Worm (Caenorhabditis elegans) whole organism, late embryonic: Measurements from ENCODE around the gene sru-3.
A peak's percentile ranks its signal among the peaks of the same experiment; 100 is the strongest.

Source experiments
- F13H6.1 ChIP-seq: sonication (generic microtip); optimal IDR thresholded peaks from 2 replicates; lab custom pipeline; 2016; ENCODE audit warnings: missing genetic modification characterization, missing compliant biosample characterization
- K02D7.2 ChIP-seq: sonication (generic microtip); optimal IDR thresholded peaks from 2 replicates; lab custom pipeline; 2017; ENCODE audit warnings: mild to moderate bottlenecking, missing genetic modification characterization, missing compliant biosample characterization
- T23F11.4 ChIP-seq: fragments of 200-800 bp; sonication (Bioruptor generic); optimal IDR thresholded peaks from 2 replicates; lab custom pipeline; 2018; ENCODE audit warnings: mild to moderate bottlenecking, missing genetic modification characterization, missing compliant biosample characterization
- Y22D7AL.16 ChIP-seq: sonication (generic microtip); optimal IDR thresholded peaks from 2 replicates; lab custom pipeline; 2016; ENCODE audit warnings: missing genetic modification characterization, missing compliant biosample characterization
- ceh-14 ChIP-seq: sonication (generic microtip); optimal IDR thresholded peaks from 2 replicates; lab custom pipeline; 2016; ENCODE audit warnings: missing genotype, missing genetic modification characterization, missing compliant biosample characterization
- ceh-18 ChIP-seq: sonication (generic microtip); optimal IDR thresholded peaks from 2 replicates; lab custom pipeline; 2016; ENCODE audit warnings: missing genetic modification characterization, missing compliant biosample characterization
- ceh-24 ChIP-seq: sonication (generic microtip); optimal IDR thresholded peaks from 2 replicates; lab custom pipeline; 2016; ENCODE audit warnings: mild to moderate bottlenecking, missing genetic modification characterization, missing compliant biosample characterization
- ceh-48 ChIP-seq: sonication (generic microtip); optimal IDR thresholded peaks from 2 replicates; lab custom pipeline; 2016; ENCODE audit warnings: missing genetic modification characterization, inconsistent platforms, missing compliant biosample characterization
- dmd-4 ChIP-seq: sonication (generic microtip); optimal IDR thresholded peaks from 2 replicates; lab custom pipeline; 2016; ENCODE audit warnings: borderline replicate concordance, missing genetic modification characterization, missing compliant biosample characterization
- elt-2 ChIP-seq: sonication (generic microtip); optimal IDR thresholded peaks from 2 replicates; lab custom pipeline; 2016; ENCODE audit warnings: missing genetic modification reagents, missing genetic modification characterization, missing compliant biosample characterization
- fax-1 ChIP-seq: sonication (generic microtip); optimal IDR thresholded peaks from 2 replicates; lab custom pipeline; 2016; ENCODE audit warnings: missing genotype, missing genetic modification characterization, missing compliant biosample characterization
- hlh-8 ChIP-seq: sonication (generic microtip); optimal IDR thresholded peaks from 2 replicates; lab custom pipeline; 2016; ENCODE audit warnings: missing genotype, missing genetic modification characterization, missing compliant biosample characterization
- lin-11 ChIP-seq: fragments of 200-800 bp; sonication (Bioruptor generic); optimal IDR thresholded peaks from 2 replicates; lab custom pipeline; 2018; ENCODE audit warnings: mild to moderate bottlenecking, missing genetic modification characterization, missing compliant biosample characterization
- nhr-232 ChIP-seq: sonication (generic microtip); optimal IDR thresholded peaks from 2 replicates; lab custom pipeline; 2016; ENCODE audit warnings: missing genetic modification characterization, missing compliant biosample characterization
- pag-3 ChIP-seq: sonication (generic microtip); optimal IDR thresholded peaks from 2 replicates; lab custom pipeline; 2016; ENCODE audit warnings: missing compliant biosample characterization, missing genetic modification characterization, borderline replicate concordance
- pat-9 ChIP-seq: fragments of 200-800 bp; sonication (Bioruptor generic); optimal IDR thresholded peaks from 2 replicates; lab custom pipeline; 2018; ENCODE audit warnings: mild to moderate bottlenecking, missing genetic modification characterization, moderate library complexity, missing compliant biosample characterization
- pax-1 ChIP-seq: fragments of 150-350 bp; optimal IDR thresholded peaks from 2 replicates; lab custom pipeline; 2014; ENCODE audit warnings: missing biosample characterization, missing genetic modification characterization
- pha-4 ChIP-seq: fragments of 150-350 bp; optimal IDR thresholded peaks from 2 replicates; lab custom pipeline; 2018; ENCODE audit warnings: missing biosample characterization, missing genetic modification reagents, missing genetic modification characterization
- rnt-1 ChIP-seq: sonication (generic microtip); optimal IDR thresholded peaks from 2 replicates; lab custom pipeline; 2016; ENCODE audit warnings: missing genetic modification characterization, missing compliant biosample characterization
- sox-2 ChIP-seq: fragments of 200-800 bp; sonication (Bioruptor generic); IDR thresholded peaks from 2 replicates; pipeline ENCODE4 v1.3.6; 2022; ENCODE audit warnings: missing genetic modification reagents, missing genetic modification characterization, missing compliant biosample characterization
- tbx-2 ChIP-seq: sonication (generic microtip); optimal IDR thresholded peaks from 2 replicates; lab custom pipeline; 2016; ENCODE audit warnings: missing genetic modification characterization, missing compliant biosample characterization
- unc-55 ChIP-seq: sonication (generic microtip); optimal IDR thresholded peaks from 2 replicates; lab custom pipeline; 2017; ENCODE audit warnings: missing biosample characterization, missing genetic modification reagents, missing genetic modification characterization
- unc-86 ChIP-seq: sonication (generic microtip); optimal IDR thresholded peaks from 2 replicates; lab custom pipeline; 2016; ENCODE audit warnings: missing genetic modification characterization, missing compliant biosample characterization

The sru-3 gene

DNA sequence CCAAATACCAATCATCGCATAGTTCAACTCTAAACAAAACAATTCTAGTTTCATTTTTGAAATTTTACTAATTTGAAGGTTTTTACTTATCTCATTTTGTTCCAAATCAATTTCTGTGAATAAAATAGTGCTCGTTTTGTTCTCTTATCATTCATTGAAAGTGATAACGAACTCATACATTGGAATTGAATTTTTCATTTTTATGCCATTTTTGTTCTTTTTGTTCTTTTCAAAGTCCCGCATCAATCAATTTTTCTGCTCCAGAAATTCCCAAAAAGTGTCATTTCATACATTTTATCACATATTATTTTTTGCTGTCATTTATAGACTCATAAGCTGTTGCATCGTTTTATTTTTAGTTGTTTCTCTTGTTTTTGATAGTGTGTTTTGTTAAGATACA is 41.1 kb downstream of the sru-3 start:
- no peak for TF ChIP-seq pag-3 (tag; lab: Kevin White, UChicago)
- no peak for TF ChIP-seq T23F11.4 (GFP tag; lab: Kevin White, UChicago)
- peak; percentile 2 for TF ChIP-seq elt-2 (tag; lab: Kevin White, UChicago)
- TF ChIP-seq, all 69 proteins: peak for 1

DNA sequence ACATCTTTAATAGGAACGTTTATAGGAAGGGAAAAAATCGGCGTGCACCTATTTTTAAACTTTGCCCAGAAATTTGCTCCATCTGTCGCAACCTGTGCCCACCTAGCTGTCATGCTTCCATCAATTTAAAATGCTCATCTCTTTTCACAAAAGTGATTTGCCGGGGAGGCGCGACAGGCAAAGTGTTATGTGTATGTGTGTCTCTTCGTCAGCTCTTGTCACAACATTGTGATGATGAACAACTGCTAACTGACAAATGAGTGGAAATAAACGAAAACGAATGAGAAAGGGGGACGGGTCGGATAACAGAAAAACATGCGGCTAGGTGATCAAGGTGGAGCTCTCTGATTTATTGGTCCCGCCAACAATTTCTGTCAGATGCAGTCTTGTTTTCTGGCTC is 41.8 kb downstream of the sru-3 start:
- TF ChIP-seq ceh-18 (tag; lab: Kevin White, UChicago): peak; percentile 66
- TF ChIP-seq rnt-1: peak; percentile 28
- TF ChIP-seq ceh-24 (tag; lab: Kevin White, UChicago): no peak
- TF ChIP-seq unc-55 (GFP tag; lab: Kevin White, UChicago): peak; percentile 96

DNA sequence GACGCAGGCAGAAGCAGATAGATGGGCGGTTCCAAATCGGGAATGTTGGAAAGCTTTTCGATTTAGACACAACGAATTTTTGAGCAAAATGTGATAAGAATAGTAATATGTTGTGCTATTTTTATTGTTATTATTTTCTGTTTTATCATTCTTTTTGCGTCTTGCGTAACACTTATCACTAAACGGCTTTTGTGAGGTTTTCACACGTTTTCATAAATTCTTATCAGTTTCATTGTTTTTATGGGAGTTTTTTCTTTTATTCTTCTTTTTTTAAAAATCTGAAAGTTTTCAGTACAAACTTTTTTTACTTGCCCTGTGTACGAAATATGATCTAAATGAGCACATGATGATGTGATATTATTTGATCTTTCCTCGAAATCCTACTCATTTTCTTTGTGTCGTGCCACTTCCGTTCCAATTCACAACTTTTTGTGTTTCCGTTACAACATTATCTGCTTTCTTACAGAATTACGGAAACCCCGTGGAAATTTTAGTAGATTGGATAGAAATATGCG is 44.0 kb downstream of the sru-3 start, which contains the start of gene fbl-1:
fbl-1 (plus strand) TSS at position 465 of the 515 bp plus-strand sequence.
- TF ChIP-seq elt-2 (tag; lab: Kevin White, UChicago) (no peak), nhr-232 (tag; lab: Kevin White, UChicago) (no peak), F13H6.1 (tag; lab: Kevin White, UChicago) (no peak), ceh-48 (tag; lab: Kevin White, UChicago) (no peak), hlh-8 (tag; lab: Kevin White, UChicago) (no peak), fax-1 (no peak), pax-1 (tag; lab: Kevin White, UChicago) (no peak), ceh-14 (no peak), lin-11 (tag; lab: Kevin White, UChicago) (no peak), unc-55 (GFP tag; lab: Kevin White, UChicago) (no peak), rnt-1 (no peak)
- TF ChIP-seq, all 69 proteins: peak for 0

DNA sequence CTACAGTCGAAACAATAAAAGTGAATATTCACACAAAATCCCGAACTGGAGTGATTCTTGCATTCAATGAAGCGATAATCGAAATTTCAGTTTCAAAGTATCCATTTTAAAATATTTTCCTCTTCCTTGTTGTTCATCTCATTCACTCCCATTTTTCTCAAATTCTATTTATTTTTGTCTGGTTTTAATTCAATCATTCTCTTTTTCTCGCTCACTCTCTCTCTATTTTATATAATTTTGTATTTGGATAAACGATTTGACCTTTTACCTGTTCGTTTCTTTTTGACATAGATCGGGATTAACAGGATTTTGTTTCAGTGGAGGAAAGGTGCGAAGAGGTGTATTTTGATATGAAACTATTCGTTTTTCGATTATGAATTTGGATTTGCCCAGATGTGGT is 49.6 kb downstream of the sru-3 start, which contains the start of gene T05A1.5:
T05A1.5 (plus strand) TSS at position 301 of the 400 bp plus-strand sequence.
- TF ChIP-seq K02D7.2 (tag; lab: Kevin White, UChicago) (no peak), ceh-18 (tag; lab: Kevin White, UChicago) (no peak), pag-3 (tag; lab: Kevin White, UChicago) (no peak), pha-4 (no peak), unc-86 (no peak), tbx-2 (no peak), ceh-48 (tag; lab: Kevin White, UChicago) (no peak), sox-2 (no peak), dmd-4 (tag; lab: Kevin White, UChicago) (no peak), Y22D7AL.16 (tag; lab: Kevin White, UChicago) (no peak), pat-9 (tag; lab: Kevin White, UChicago) (no peak), pax-1 (tag; lab: Kevin White, UChicago) (no peak)
- TF ChIP-seq, all 69 proteins: peak for 0
